Comparison of ENCODE assay signal across 3 fruit fly cellular contexts in genomic region chr2L:6283376-6283775, dm6.
A peak's percentile ranks its signal among the peaks of the same experiment; 100 is the strongest.
TF ChIP-seq lines count a peak whose summit lies in the region.

No protein-coding gene starts in this region.

- TF ChIP-seq CTCF in whole organism, embryonic (GFP tag; optimal IDR thresholded peaks at IDR 0.05; lab: Kevin White, UChicago), result peak; percentile 22

TF ChIP-seq in whole organism, embryonic, 481 proteins besides CTCF, POLR2A, EP300 and RAD21 (continues in another document):
- TF ChIP-seq btn (GFP tag; optimal IDR thresholded peaks at IDR 0.05; lab: Kevin White, UChicago) (no peak), nerfin-2 (GFP tag; IDR thresholded peaks at IDR 0.05; lab: Robert Waterston, UW; ENCODE audit: partially characterized antibody) (no peak), Hey (tag; optimal IDR thresholded peaks at IDR 0.05; lab: Kevin White, UChicago) (no peak), Dp (GFP tag; optimal IDR thresholded peaks at IDR 0.05; lab: Kevin White, UChicago) (no peak), ind (GFP tag; optimal IDR thresholded peaks at IDR 0.05; lab: Kevin White, UChicago) (no peak), ara (GFP tag; IDR thresholded peaks at IDR 0.05; lab: Robert Waterston, UW) (0 out of 2 replicates have a peak, but pooled peaks have one; percentile 45), vfl (GFP tag; optimal IDR thresholded peaks at IDR 0.05; lab: Kevin White, UChicago) (no peak), bsh (GFP tag; optimal IDR thresholded peaks at IDR 0.05; lab: Kevin White, UChicago) (peak in 1 of 2 experiments; percentile 59), eve (GFP tag; optimal IDR thresholded peaks at IDR 0.05; lab: Kevin White, UChicago) (no peak), CG8359 (GFP tag; optimal IDR thresholded peaks at IDR 0.05; lab: Kevin White, UChicago; ENCODE audit: borderline replicate concordance) (peak; percentile 69), CG13424 (tag; optimal IDR thresholded peaks at IDR 0.05; lab: Kevin White, UChicago) (peak; percentile 42), YL-1 (GFP tag; optimal IDR thresholded peaks at IDR 0.05; lab: Kevin White, UChicago) (peak; percentile 22), Nf-YC (tag; optimal IDR thresholded peaks at IDR 0.05; lab: Kevin White, UChicago) (no peak), dmrt99B (tag; optimal IDR thresholded peaks at IDR 0.05; lab: Kevin White, UChicago) (peak; percentile 57), CG14667 (GFP tag; IDR thresholded peaks at IDR 0.05; lab: Robert Waterston, UW) (no peak), Meics (GFP tag; optimal IDR thresholded peaks at IDR 0.05; lab: Kevin White, UChicago) (peak; percentile 34), HHEX (GFP tag; optimal IDR thresholded peaks at IDR 0.05; lab: Kevin White, UChicago) (peak; percentile 49), CG12236 (GFP tag; optimal IDR thresholded peaks at IDR 0.05; lab: Kevin White, UChicago) (peak; percentile 30), Trl (optimal IDR thresholded peaks at IDR 0.05; lab: Kevin White, UChicago) (no peak), Trl (GFP tag; optimal IDR thresholded peaks at IDR 0.05; lab: Kevin White, UChicago) (peak; percentile 4), trh (GFP tag; optimal IDR thresholded peaks at IDR 0.05; lab: Kevin White, UChicago) (no peak), nerfin-1 (tag; optimal IDR thresholded peaks at IDR 0.05; lab: Kevin White, UChicago) (peak; percentile 57), CG10147 (GFP tag; optimal IDR thresholded peaks at IDR 0.05; lab: Kevin White, UChicago) (no peak), CG4820 (GFP tag; optimal IDR thresholded peaks at IDR 0.05; lab: Kevin White, UChicago) (no peak), CG12659 (GFP tag; optimal IDR thresholded peaks at IDR 0.05; lab: Kevin White, UChicago) (no peak), BtbVII (GFP tag; optimal IDR thresholded peaks at IDR 0.05; lab: Kevin White, UChicago) (peak; percentile 57), CG11398 (GFP tag; optimal IDR thresholded peaks at IDR 0.05; lab: Kevin White, UChicago) (peak; percentile 35), shn (GFP tag; optimal IDR thresholded peaks at IDR 0.05; lab: Kevin White, UChicago) (no peak), Sry-β (GFP tag; optimal IDR thresholded peaks at IDR 0.05; lab: Kevin White, UChicago) (peak; percentile 43), salm (tag; optimal IDR thresholded peaks at IDR 0.05; lab: Kevin White, UChicago) (peak; percentile 43)

TF ChIP-seq in whole organism, prepupa, 60 proteins besides CTCF, POLR2A, EP300 and RAD21:
- TF ChIP-seq Eip78C (GFP tag; lab: Kevin White, UChicago) (peak; percentile 75), Blimp-1 (GFP tag; optimal IDR thresholded peaks at IDR 0.05; lab: Kevin White, UChicago) (no peak), ss (GFP tag; optimal IDR thresholded peaks at IDR 0.05; lab: Kevin White, UChicago) (no peak), svp (GFP tag; lab: Kevin White, UChicago) (no peak), topi (GFP tag; optimal IDR thresholded peaks at IDR 0.05; lab: Kevin White, UChicago) (no peak), fkh (GFP tag; optimal IDR thresholded peaks at IDR 0.05; lab: Kevin White, UChicago) (peak; percentile 87)

TF ChIP-seq in whole organism, pupa, 21 proteins besides CTCF, POLR2A, EP300 and RAD21:
- TF ChIP-seq CG34367 (tag; optimal IDR thresholded peaks at IDR 0.05; lab: Kevin White, UChicago), result no peak
- TF ChIP-seq gl (tag; optimal IDR thresholded peaks at IDR 0.05; lab: Kevin White, UChicago), result no peak
- TF ChIP-seq CG8159 (tag; optimal IDR thresholded peaks at IDR 0.05; lab: Kevin White, UChicago), result no peak
- TF ChIP-seq CG13204 (GFP tag; optimal IDR thresholded peaks at IDR 0.05; lab: Kevin White, UChicago), result no peak
- TF ChIP-seq CG14655 (GFP tag; optimal IDR thresholded peaks at IDR 0.05; lab: Kevin White, UChicago), result peak; percentile 22

Comparison
In these comparisons a context has a peak if more than half of its experiments do, and no peak if none do; other contexts are left out.
1. Of the 7 proteins assayed by ChIP-seq in both whole organism, embryonic and whole organism, prepupa: peak only in whole organism, embryonic: Blimp-1 and Sox102F; only in whole organism, prepupa: none; in both: none; in neither: 5.